Worm (Caenorhabditis elegans): ENCODE data around the gene F15A4.5.

The F15A4.5 gene

ce11 chrII:12518809-12519344, 47.8 kb upstream of the F15A4.5 start, which contains the start of gene srh-70 (continued):
- TF ChIP-seq attf-5 (GFP tag; optimal IDR thresholded peaks at IDR 0.05) (peak; percentile 24), K11D2.4 (GFP tag; IDR thresholded peaks at IDR 0.05) (0 out of 2 replicates have a peak, but pooled peaks have one; percentile 15), nhr-27 (tag; optimal IDR thresholded peaks at IDR 0.05) (no peak), pha-4 (tag; optimal IDR thresholded peaks at IDR 0.05) (no peak), attf-3 (GFP tag; conservative IDR thresholded peaks at IDR 0.05) (no peak), snpc-3.4 (tag; optimal IDR thresholded peaks at IDR 0.05) (no peak), F57C9.4 (tag; optimal IDR thresholded peaks at IDR 0.05) (no peak), madf-8 (GFP tag; conservative IDR thresholded peaks at IDR 0.05) (no peak), F10E7.11 (tag; optimal IDR thresholded peaks at IDR 0.05) (no peak), Y53G8AR.9 (GFP tag; conservative IDR thresholded peaks at IDR 0.05) (peak; percentile 72), hsf-1 (GFP tag; IDR thresholded peaks at IDR 0.05) (peak; percentile 59; the same call in 1 of the 2 replicates), ztf-22 (GFP tag; optimal IDR thresholded peaks at IDR 0.05) (peak; percentile 12), gei-17 (GFP tag; optimal IDR thresholded peaks at IDR 0.05) (no peak), xnd-1 (tag; optimal IDR thresholded peaks at IDR 0.05) (no peak), lsl-1 (GFP tag; optimal IDR thresholded peaks at IDR 0.05) (no peak), Y95B8A.8 (GFP tag; IDR thresholded peaks at IDR 0.05) (no peak; the same call in 1 of the 2 replicates), madf-10 (tag; optimal IDR thresholded peaks at IDR 0.05) (peak; percentile 6), nhr-90 (tag; optimal IDR thresholded peaks at IDR 0.05) (peak; percentile 73), cebp-1 (GFP tag; IDR thresholded peaks at IDR 0.05) (no peak), cebp-1 (tag; optimal IDR thresholded peaks at IDR 0.05) (peak; percentile 7), mcd-1 (GFP tag; IDR thresholded peaks at IDR 0.05) (peak; percentile 60), ama-1 (optimal IDR thresholded peaks at IDR 0.05) (no peak), ama-1 (GFP tag; optimal IDR thresholded peaks at IDR 0.05) (no peak), tlf-1 (GFP tag; optimal IDR thresholded peaks at IDR 0.05) (peak; percentile 79), atf-7 (tag; optimal IDR thresholded peaks at IDR 0.05) (peak; percentile 83), madf-3 (GFP tag; IDR thresholded peaks at IDR 0.05) (no peak), dox-1 (GFP tag; IDR thresholded peaks at IDR 0.05) (peak; percentile 79), let-526 (GFP tag; IDR thresholded peaks at IDR 0.05) (0 out of 2 replicates have a peak, but pooled peaks have one; percentile 21), T07F8.4 (tag; optimal IDR thresholded peaks at IDR 0.05) (no peak)

- TF ChIP-seq Y53F4B.3 (GFP tag; IDR thresholded peaks at IDR 0.05) (no peak), let-607 (tag; optimal IDR thresholded peaks at IDR 0.05) (peak; percentile 58), unc-62 (GFP tag; optimal IDR thresholded peaks at IDR 0.05) (peak; percentile 34), nhr-80 (tag; optimal IDR thresholded peaks at IDR 0.05) (peak; percentile 35)
Measured at ce11 chrII:12518008-12518407, 47.0 kb upstream of the F15A4.5 start.

ce11 chrII:12516313-12516712, 45.3 kb upstream of the F15A4.5 start, which contains the start of gene srh-61:
Gene srh-61, minus strand, starts transcription at chrII:12516413.
- TF ChIP-seq tbp1 (GFP tag; optimal IDR thresholded peaks at IDR 0.05): no peak
- no peak for TF ChIP-seq K11D2.4 (GFP tag; IDR thresholded peaks at IDR 0.05)
- TF ChIP-seq lin-35 (GFP tag; optimal IDR thresholded peaks at IDR 0.05): no peak
- TF ChIP-seq ama-1 (optimal IDR thresholded peaks at IDR 0.05): no peak
- TF ChIP-seq ama-1 (GFP tag; optimal IDR thresholded peaks at IDR 0.05): no peak
- TF ChIP-seq hmg-20 (GFP tag; IDR thresholded peaks at IDR 0.05): no peak
- TF ChIP-seq aptf-2 (GFP tag; conservative IDR thresholded peaks at IDR 0.05): no peak
- TF ChIP-seq cebp-2 (GFP tag; IDR thresholded peaks at IDR 0.05): no peak
- TF ChIP-seq madf-10 (tag; optimal IDR thresholded peaks at IDR 0.05): no peak
- no peak for TF ChIP-seq nhr-120 (GFP tag; IDR thresholded peaks at IDR 0.05)
- no peak for TF ChIP-seq ceh-100 (GFP tag; IDR thresholded peaks at IDR 0.05)
- TF ChIP-seq chd-7 (tag; optimal IDR thresholded peaks at IDR 0.05): no peak
- TF ChIP-seq ceh-79 (tag; optimal IDR thresholded peaks at IDR 0.05): no peak
- TF ChIP-seq atf-7 (tag; optimal IDR thresholded peaks at IDR 0.05): no peak
- no peak for TF ChIP-seq pbrm-1 (GFP tag; IDR thresholded peaks at IDR 0.05)
- TF ChIP-seq ets-4 (GFP tag; optimal IDR thresholded peaks at IDR 0.05): no peak
- TF ChIP-seq F52B5.7 (tag; optimal IDR thresholded peaks at IDR 0.05): no peak
- TF ChIP-seq lin-40 (tag; optimal IDR thresholded peaks at IDR 0.05): no peak
- no peak for TF ChIP-seq T07F8.4 (tag; optimal IDR thresholded peaks at IDR 0.05)
- TF ChIP-seq B0261.1 (tag; optimal IDR thresholded peaks at IDR 0.05): no peak
- TF ChIP-seq let-607 (tag; optimal IDR thresholded peaks at IDR 0.05): no peak

Measured in whole organism, young adult.